Fruit fly (Drosophila melanogaster): ENCODE data around the gene Or67a.

- TF ChIP-seq woc (GFP tag; optimal IDR thresholded peaks at IDR 0.05) (no peak), N (GFP tag; optimal IDR thresholded peaks at IDR 0.05) (no peak), lola (GFP tag; optimal IDR thresholded peaks at IDR 0.05) (no peak)
These were observed 30.2 kb downstream of the Or67a start for dm6 chr3L:9559040-9559439.
